Fruit fly (Drosophila melanogaster): ENCODE results near the gene Tsp26A.

Tsp26A gene

dm6 chr2L:6050575-6050974 lies 50.5 kb downstream of the Tsp26A start, which contains the start of gene CG9135:
TSS of gene CG9135 (plus strand) at chr2L:6050800.
- TF ChIP-seq Hr83 (GFP tag; optimal IDR thresholded peaks at IDR 0.05; ENCODE audit: poor library complexity, severe bottlenecking) (peak; percentile 46), HLH106 (tag; optimal IDR thresholded peaks at IDR 0.05) (peak; percentile 9), dl (GFP tag; optimal IDR thresholded peaks at IDR 0.05; ENCODE audit: insufficient read depth in 1 of 2, partially characterized antibody in 2 of 2) (no peak), Jra (GFP tag; optimal IDR thresholded peaks at IDR 0.05) (peak; percentile 29)

- TF ChIP-seq Mio (GFP tag; optimal IDR thresholded peaks at IDR 0.05) (peak; percentile 53), rgr (GFP tag; optimal IDR thresholded peaks at IDR 0.05) (peak; percentile 98), Jra (GFP tag; optimal IDR thresholded peaks at IDR 0.05) (peak; percentile 64), sage (GFP tag; optimal IDR thresholded peaks at IDR 0.05) (peak; percentile 88), Dif (GFP tag; optimal IDR thresholded peaks at IDR 0.05; ENCODE audit: partially characterized antibody) (no peak), dl (GFP tag; optimal IDR thresholded peaks at IDR 0.05; ENCODE audit: insufficient read depth in 1 of 2, partially characterized antibody in 2 of 2) (no peak), Abd-B (GFP tag; optimal IDR thresholded peaks at IDR 0.05) (no peak), tai (GFP tag; optimal IDR thresholded peaks at IDR 0.05) (no peak), pan (optimal IDR thresholded peaks at IDR 0.05) (no peak), dmrt93B (GFP tag; optimal IDR thresholded peaks at IDR 0.05) (peak; percentile 75), Hr78 (GFP tag; optimal IDR thresholded peaks at IDR 0.05) (no peak), ey (GFP tag; optimal IDR thresholded peaks at IDR 0.05) (peak; percentile 93), Sp1 (GFP tag; optimal IDR thresholded peaks at IDR 0.05) (peak; percentile 97), Myc (optimal IDR thresholded peaks at IDR 0.05) (no peak), foxo (GFP tag; optimal IDR thresholded peaks at IDR 0.05) (peak; percentile 92 to 95), HLH106 (tag; optimal IDR thresholded peaks at IDR 0.05) (peak; percentile 94), CG9705 (GFP tag; optimal IDR thresholded peaks at IDR 0.05) (peak; percentile 91), Dfd (GFP tag; optimal IDR thresholded peaks at IDR 0.05) (no peak), sv (GFP tag; optimal IDR thresholded peaks at IDR 0.05) (peak; percentile 97), h (GFP tag; optimal IDR thresholded peaks at IDR 0.05) (peak; percentile 98), br (GFP tag; optimal IDR thresholded peaks at IDR 0.05) (peak; percentile 97), OdsH (GFP tag; optimal IDR thresholded peaks at IDR 0.05) (peak; percentile 96), GATAd (GFP tag; optimal IDR thresholded peaks at IDR 0.05) (no peak), CrebA (GFP tag; optimal IDR thresholded peaks at IDR 0.05; ENCODE audit: borderline replicate concordance) (no peak), Vsx2 (GFP tag; optimal IDR thresholded peaks at IDR 0.05; ENCODE audit: partially characterized antibody) (no peak), jim (GFP tag; optimal IDR thresholded peaks at IDR 0.05) (no peak), psq (GFP tag; optimal IDR thresholded peaks at IDR 0.05) (peak; percentile 90), Hnf4 (GFP tag; optimal IDR thresholded peaks at IDR 0.05) (peak; percentile 94), woc (GFP tag; optimal IDR thresholded peaks at IDR 0.05) (peak; percentile 93), N (GFP tag; optimal IDR thresholded peaks at IDR 0.05) (no peak), CG32264 (GFP tag; optimal IDR thresholded peaks at IDR 0.05) (peak; percentile 90), fru (GFP tag; optimal IDR thresholded peaks at IDR 0.05) (peak; percentile 98), Hr83 (GFP tag; optimal IDR thresholded peaks at IDR 0.05; ENCODE audit: poor library complexity, severe bottlenecking) (peak; percentile 57), brk (GFP tag; optimal IDR thresholded peaks at IDR 0.05) (no peak), Rel (GFP tag; optimal IDR thresholded peaks at IDR 0.05) (peak; percentile 87), Rel (tag; optimal IDR thresholded peaks at IDR 0.05) (peak; percentile 88), usp (GFP tag; optimal IDR thresholded peaks at IDR 0.05) (no peak), dsf (GFP tag; optimal IDR thresholded peaks at IDR 0.05; ENCODE audit: borderline replicate concordance) (peak; percentile 76), lola (GFP tag; optimal IDR thresholded peaks at IDR 0.05) (no peak)
Measured at dm6 chr2L:6051212-6051621, 51.2 kb downstream of the Tsp26A start.

Measured in whole organism, wandering third instar larva.